Fruit fly (Drosophila melanogaster) whole organism, embryonic: ENCODE measurements around the gene ash1.

ENCODE experiments used
- Antp ChIP-seq: fragments of 200-800 bp; sonication (Bioruptor generic); optimal IDR thresholded peaks from 3 replicates; lab custom pipeline; 2016; ENCODE audit warnings: missing biosample characterization, missing genetic modification characterization
- BtbVII ChIP-seq: fragments of 200-800 bp; sonication (Bioruptor generic); optimal IDR thresholded peaks from 3 replicates; lab custom pipeline; 2017; ENCODE audit warnings: missing biosample characterization, mild to moderate bottlenecking, missing genetic modification characterization
- C15 ChIP-seq: fragments of 200-800 bp; sonication (Bioruptor generic); IDR thresholded peaks from 3 replicates; pipeline ENCODE4 v1.3.6; 2022; ENCODE audit warnings: missing biosample characterization, missing genetic modification characterization
- CG10209 ChIP-seq: fragments of 200-800 bp; sonication (Bioruptor generic); optimal IDR thresholded peaks from 3 replicates; lab custom pipeline; 2017; ENCODE audit warnings: missing biosample characterization, mild to moderate bottlenecking, missing genetic modification characterization, missing genetic modification reagents
- CG10274 ChIP-seq: fragments of 200-800 bp; sonication (Bioruptor generic); optimal IDR thresholded peaks from 3 replicates; lab custom pipeline; 2017; ENCODE audit warnings: missing biosample characterization, mild to moderate bottlenecking, missing genetic modification characterization
- CG10979 ChIP-seq: fragments of 200-800 bp; sonication (Bioruptor generic); optimal IDR thresholded peaks from 2 replicates; lab custom pipeline; 2018; ENCODE audit warnings: missing biosample characterization, mild to moderate bottlenecking, missing genetic modification characterization, moderate library complexity
- CG11695 ChIP-seq: fragments of 200-800 bp; sonication (Bioruptor generic); IDR thresholded peaks from 3 replicates; pipeline ENCODE4 v1.3.6; 2022; ENCODE audit warnings: missing biosample characterization, missing genetic modification characterization
- CG14667 ChIP-seq: fragments of 200-800 bp; sonication (Bioruptor generic); IDR thresholded peaks from 2 replicates; pipeline ENCODE4 v1.3.6; 2022; ENCODE audit warnings: missing biosample characterization, missing genetic modification characterization
- CG15514 ChIP-seq: fragments of 200-800 bp; sonication (Bioruptor generic); optimal IDR thresholded peaks from 3 replicates; lab custom pipeline; 2017; ENCODE audit warnings: missing biosample characterization, missing genetic modification characterization, mild to moderate bottlenecking, moderate library complexity, missing genetic modification reagents
- CG17186 ChIP-seq: fragments of 200-800 bp; sonication (Bioruptor generic); optimal IDR thresholded peaks from 3 replicates; lab custom pipeline; 2017; ENCODE audit warnings: missing biosample characterization, missing genetic modification reagents, missing genetic modification characterization
- CG1832 ChIP-seq: fragments of 200-800 bp; sonication (Bioruptor generic); optimal IDR thresholded peaks from 2 replicates; lab custom pipeline; 2017; ENCODE audit warnings: missing biosample characterization, mild to moderate bottlenecking, missing genetic modification characterization, inconsistent platforms
- CG2116 ChIP-seq: fragments of 200-800 bp; sonication (Bioruptor generic); optimal IDR thresholded peaks from 3 replicates; lab custom pipeline; 2018; ENCODE audit warnings: missing biosample characterization, mild to moderate bottlenecking, missing genetic modification characterization
- CG30431 ChIP-seq: fragments of 200-800 bp; sonication (Bioruptor generic); optimal IDR thresholded peaks from 2 replicates; lab custom pipeline; 2017; ENCODE audit warnings: missing biosample characterization, missing genetic modification characterization
- CG3407 ChIP-seq: fragments of 200-800 bp; sonication (Bioruptor generic); optimal IDR thresholded peaks from 2 replicates; lab custom pipeline; 2018; ENCODE audit warnings: missing biosample characterization, mild to moderate bottlenecking, missing genetic modification characterization
- CG3847 ChIP-seq: fragments of 200-800 bp; sonication (Bioruptor generic); IDR thresholded peaks from 2 replicates; pipeline ENCODE4 v1.3.6; 2022; ENCODE audit warnings: missing biosample characterization, missing genetic modification characterization
- CG4360 ChIP-seq: fragments of 200-800 bp; sonication (Bioruptor generic); IDR thresholded peaks from 2 replicates; pipeline ENCODE4 v1.3.6; 2022; ENCODE audit warnings: missing biosample characterization, missing genetic modification characterization
- CG6175 ChIP-seq: fragments of 200-800 bp; sonication (Bioruptor generic); IDR thresholded peaks from 3 replicates; pipeline ENCODE4 v1.3.6; 2022; ENCODE audit warnings: missing biosample characterization, missing genetic modification characterization
- CG6254 ChIP-seq: fragments of 200-800 bp; sonication (Bioruptor generic); optimal IDR thresholded peaks from 3 replicates; lab custom pipeline; 2017; ENCODE audit warnings: mild to moderate bottlenecking, missing biosample characterization, missing genetic modification reagents, missing genetic modification characterization
- CG6683 ChIP-seq: fragments of 200-800 bp; sonication (Bioruptor generic); optimal IDR thresholded peaks from 2 replicates; lab custom pipeline; 2017; ENCODE audit warnings: missing biosample characterization, mild to moderate bottlenecking, missing genetic modification characterization, missing genetic modification reagents
- CG7786 ChIP-seq: fragments of 200-800 bp; sonication (Bioruptor generic); optimal IDR thresholded peaks from 2 replicates; lab custom pipeline; 2016; ENCODE audit warnings: missing biosample characterization, missing genetic modification characterization
- Chrac-16 ChIP-seq: fragments of 200-800 bp; sonication (Bioruptor generic); optimal IDR thresholded peaks from 3 replicates; lab custom pipeline; 2016; ENCODE audit warnings: missing biosample characterization, missing genetic modification characterization
- D19B ChIP-seq: fragments of 200-800 bp; sonication (Bioruptor generic); optimal IDR thresholded peaks from 2 replicates; lab custom pipeline; 2017; ENCODE audit warnings: missing biosample characterization, mild to moderate bottlenecking, missing genetic modification characterization
- Dad ChIP-seq: fragments of 200-800 bp; sonication (Bioruptor generic); optimal IDR thresholded peaks from 3 replicates; lab custom pipeline; 2016; ENCODE audit warnings: missing biosample characterization, missing genetic modification characterization
- Dip2 ChIP-seq: fragments of 200-800 bp; sonication (Bioruptor generic); IDR thresholded peaks from 2 replicates; pipeline ENCODE4 v1.3.6; 2022; ENCODE audit warnings: missing biosample characterization, missing genetic modification characterization
- Doc3 ChIP-seq: fragments of 200-800 bp; sonication (Bioruptor generic); IDR thresholded peaks from 3 replicates; pipeline ENCODE4 v1.3.6; 2022; ENCODE audit warnings: missing biosample characterization, missing genetic modification characterization; ENCODE audit not compliant: partially characterized antibody
- Hr39 ChIP-seq: fragments of >200 bp; optimal IDR thresholded peaks from 2 replicates; lab custom pipeline; 2017
- Hr51 ChIP-seq, 2 experiments: fragments of 200-800 bp; sonication (Bioruptor generic); optimal IDR thresholded peaks; 2 replicates in 1 of 2; 3 replicates in 1 of 2; lab custom pipeline; 2016 to 2018; ENCODE audit warnings: missing biosample characterization in 2 of 2, missing genetic modification characterization in 2 of 2, mild to moderate bottlenecking in 1 of 2, moderate library complexity in 1 of 2
- Mes4 ChIP-seq: fragments of 200-800 bp; sonication (Bioruptor generic); optimal IDR thresholded peaks from 2 replicates; lab custom pipeline; 2016; ENCODE audit warnings: missing biosample characterization, missing genetic modification characterization
- NFAT ChIP-seq: fragments of 200-800 bp; sonication (Bioruptor generic); IDR thresholded peaks from 2 replicates; pipeline ENCODE4 v1.3.6; 2022; ENCODE audit warnings: missing biosample characterization, missing genetic modification characterization
- Optix ChIP-seq: fragments of 200-800 bp; sonication (Bioruptor generic); IDR thresholded peaks from 3 replicates; pipeline ENCODE4 v1.3.6; 2022; ENCODE audit warnings: missing biosample characterization, missing genetic modification characterization
- PHDP ChIP-seq: fragments of 200-800 bp; sonication (Bioruptor generic); optimal IDR thresholded peaks from 3 replicates; lab custom pipeline; 2018; ENCODE audit warnings: missing biosample characterization, mild to moderate bottlenecking, missing genetic modification characterization, moderate library complexity
- Sry-δ ChIP-seq: fragments of 200-800 bp; sonication (Bioruptor generic); optimal IDR thresholded peaks from 2 replicates; lab custom pipeline; 2016; ENCODE audit warnings: missing biosample characterization, missing genetic modification characterization
- al ChIP-seq: fragments of 200-800 bp; sonication (Bioruptor generic); IDR thresholded peaks from 2 replicates; pipeline ENCODE4 v1.3.6; 2022; ENCODE audit warnings: missing biosample characterization, missing genetic modification characterization
- bcd ChIP-seq: fragments of 200-800 bp; sonication (Bioruptor generic); optimal IDR thresholded peaks from 2 replicates; lab custom pipeline; 2017; ENCODE audit warnings: missing biosample characterization, mild to moderate bottlenecking, missing genetic modification characterization
- crol ChIP-seq: fragments of 200-800 bp; sonication (Bioruptor generic); IDR thresholded peaks from 2 replicates; pipeline ENCODE4 v1.3.6; 2022; ENCODE audit warnings: missing biosample characterization, missing genetic modification characterization
- crp ChIP-seq, 2 experiments: fragments of 200-800 bp; sonication (Bioruptor generic); optimal IDR thresholded peaks; 2 replicates in 1 of 2; 3 replicates in 1 of 2; lab custom pipeline; 2017; ENCODE audit warnings: missing biosample characterization in 2 of 2, missing genetic modification characterization in 2 of 2, mild to moderate bottlenecking in 1 of 2, moderate library complexity in 1 of 2
- dm ChIP-seq: fragments of 200-800 bp; sonication (Bioruptor generic); optimal IDR thresholded peaks from 3 replicates; lab custom pipeline; 2016; ENCODE audit warnings: missing biosample characterization, missing genetic modification characterization
- exex ChIP-seq: fragments of 200-800 bp; sonication (Bioruptor generic); optimal IDR thresholded peaks from 4 replicates; lab custom pipeline; 2018; ENCODE audit warnings: missing biosample characterization, mild to moderate bottlenecking, missing genetic modification characterization, moderate library complexity
- gsb-n ChIP-seq: fragments of 200-800 bp; sonication (Bioruptor generic); optimal IDR thresholded peaks from 3 replicates; lab custom pipeline; 2018; ENCODE audit warnings: missing biosample characterization, mild to moderate bottlenecking, missing genetic modification characterization
- ind ChIP-seq: fragments of 200-800 bp; sonication (Bioruptor generic); optimal IDR thresholded peaks from 3 replicates; lab custom pipeline; 2016; ENCODE audit warnings: missing biosample characterization, missing genetic modification characterization
- jing ChIP-seq: fragments of 200-800 bp; sonication (Bioruptor generic); optimal IDR thresholded peaks from 2 replicates; lab custom pipeline; 2018; ENCODE audit warnings: missing biosample characterization, mild to moderate bottlenecking, missing genetic modification characterization
- nmo ChIP-seq: fragments of 200-800 bp; sonication (Bioruptor generic); optimal IDR thresholded peaks from 2 replicates; lab custom pipeline; 2018; ENCODE audit warnings: missing biosample characterization, mild to moderate bottlenecking, missing genetic modification characterization, moderate library complexity
- onecut ChIP-seq: fragments of 200-800 bp; sonication (Bioruptor generic); IDR thresholded peaks from 2 replicates; pipeline ENCODE4 v1.3.6; 2022; ENCODE audit warnings: missing biosample characterization, missing genetic modification characterization
- otp ChIP-seq: fragments of 200-800 bp; sonication (Bioruptor generic); IDR thresholded peaks from 3 replicates; pipeline ENCODE4, ENCODE4 v1.3.6; 2022; ENCODE audit warnings: missing biosample characterization, missing genetic modification characterization
- phol ChIP-seq: fragments of 200-800 bp; sonication (Bioruptor generic); optimal IDR thresholded peaks from 3 replicates; lab custom pipeline; 2018; ENCODE audit warnings: missing biosample characterization, mild to moderate bottlenecking, missing genetic modification characterization, moderate library complexity
- sc ChIP-seq, 3 experiments: fragments of >200 bp in 2 of 3; fragments of 200-800 bp in 1 of 3; sonication (Bioruptor generic) in 1 of 3; optimal IDR thresholded peaks; 2 replicates in 2 of 3; 3 replicates in 1 of 3; lab custom pipeline; 2017; ENCODE audit warnings: mild to moderate bottlenecking in 1 of 3, missing biosample characterization in 1 of 3, missing genetic modification characterization in 1 of 3, missing genetic modification reagents in 1 of 3
- sens ChIP-seq: fragments of 200-800 bp; sonication (Bioruptor generic); peaks from one replicate; lab custom pipeline; 2016; ENCODE audit warnings: missing biosample characterization, missing genetic modification characterization
- sqz ChIP-seq: fragments of 200-800 bp; sonication (Bioruptor generic); optimal IDR thresholded peaks from 3 replicates; lab custom pipeline; 2018; ENCODE audit warnings: missing biosample characterization, mild to moderate bottlenecking, missing genetic modification characterization
- tin ChIP-seq: fragments of 200-800 bp; sonication (Bioruptor generic); optimal IDR thresholded peaks from 3 replicates; lab custom pipeline; 2016; ENCODE audit warnings: missing biosample characterization, missing genetic modification characterization
- twi ChIP-seq: fragments of 200-800 bp; optimal IDR thresholded peaks from 2 replicates; lab custom pipeline; 2019; ENCODE audit warnings: missing biosample characterization, mild to moderate bottlenecking, missing genetic modification characterization, moderate library complexity

Gene ash1

dm6 chr3L:19560695-19561246, 37.8 kb downstream of the ash1 start (continued):
- peak; percentile 79 for TF ChIP-seq CG4360 (GFP tag; lab: Robert Waterston, UW)
- peak; percentile 95 for TF ChIP-seq CG10209
- TF ChIP-seq CG14667 (GFP tag; lab: Robert Waterston, UW), result peak; percentile 89
- TF ChIP-seq sc (optimal IDR thresholded peaks at IDR 0.05; lab: Kevin White, UChicago), result no peak
- TF ChIP-seq sc (GFP tag; optimal IDR thresholded peaks at IDR 0.05; lab: Kevin White, UChicago), result peak; percentile 94
- TF ChIP-seq CG10979 (tag; lab: Kevin White, UChicago), result peak; percentile 98
- TF ChIP-seq Dad (GFP tag; lab: Kevin White, UChicago), result peak; percentile 90
- TF ChIP-seq exex, result peak; percentile 73
- TF ChIP-seq CG6254 (GFP tag; lab: Kevin White, UChicago), result peak; percentile 92
- peak; percentile 77 for TF ChIP-seq CG17186 (GFP tag; lab: Kevin White, UChicago)
- peak; percentile 95 for TF ChIP-seq CG11695
- peak; percentile 99 for TF ChIP-seq sens (GFP tag; lab: Kevin White, UChicago)
- TF ChIP-seq Chrac-16, result peak; percentile 96
- peak; percentile 97 for TF ChIP-seq gsb-n (tag; lab: Kevin White, UChicago)
- peak; percentile 86 for TF ChIP-seq CG15514 (GFP tag; lab: Kevin White, UChicago)
- peak; percentile 95 for TF ChIP-seq PHDP (tag; lab: Kevin White, UChicago)
- peak; percentile 94 for TF ChIP-seq Optix
- peak; percentile 96 for TF ChIP-seq CG10274 (GFP tag; lab: Kevin White, UChicago)
- no peak for TF ChIP-seq CG1832
- peak; percentile 85 for TF ChIP-seq dm (GFP tag; lab: Kevin White, UChicago)
- peak; percentile 96 for TF ChIP-seq CG30431 (GFP tag; lab: Kevin White, UChicago)
- no peak for TF ChIP-seq Hr39 (lab: Kevin White, UChicago)
- TF ChIP-seq crp (GFP tag; optimal IDR thresholded peaks at IDR 0.05; lab: Kevin White, UChicago), result peak in 1 of 2 experiments; percentile 55
- TF ChIP-seq CG3407 (GFP tag; lab: Kevin White, UChicago), result peak; percentile 89
- peak; percentile 91 for TF ChIP-seq ind (GFP tag; lab: Kevin White, UChicago)
- TF ChIP-seq Antp, result peak; percentile 88
- peak; percentile 77 for TF ChIP-seq CG6683 (GFP tag; lab: Kevin White, UChicago)
- peak; percentile 87 for TF ChIP-seq Mes4 (GFP tag; lab: Kevin White, UChicago)
- peak; percentile 97 for TF ChIP-seq nmo (GFP tag; lab: Kevin White, UChicago)
- peak; percentile 95 for TF ChIP-seq otp (GFP tag; lab: Robert Waterston, UW)
- peak; percentile 95 for TF ChIP-seq CG3847 (GFP tag; lab: Robert Waterston, UW)
- TF ChIP-seq CG2116 (GFP tag; lab: Kevin White, UChicago), result peak; percentile 68
- peak; percentile 90 for TF ChIP-seq BtbVII (GFP tag; lab: Kevin White, UChicago)
- peak; percentile 91 for TF ChIP-seq onecut (GFP tag; lab: Robert Waterston, UW)
- TF ChIP-seq D19B (GFP tag; lab: Kevin White, UChicago), result peak; percentile 77
- peak; percentile 87 for TF ChIP-seq jing (GFP tag; lab: Kevin White, UChicago)
- TF ChIP-seq Dip2 (GFP tag; lab: Robert Waterston, UW), result no peak
- TF ChIP-seq Hr51 (GFP tag; optimal IDR thresholded peaks at IDR 0.05; lab: Kevin White, UChicago), result peak; percentile 94
- TF ChIP-seq bcd, result peak; percentile 94
- TF ChIP-seq Doc3 (GFP tag; lab: Robert Waterston, UW), result no peak
- peak; percentile 95 for TF ChIP-seq phol
- TF ChIP-seq al (GFP tag; lab: Robert Waterston, UW), result peak; percentile 92
- peak; percentile 91 for TF ChIP-seq NFAT (GFP tag; lab: Robert Waterston, UW)
- peak; percentile 70; the same call in 1 of the 3 replicates for TF ChIP-seq C15 (GFP tag; lab: Robert Waterston, UW)
- peak; percentile 97 for TF ChIP-seq tin
- TF ChIP-seq CG7786, result peak; percentile 89
- TF ChIP-seq sqz (GFP tag; lab: Kevin White, UChicago), result peak; percentile 93
- TF ChIP-seq Sry-δ (GFP tag; lab: Kevin White, UChicago), result peak; percentile 58
- TF ChIP-seq CG6175 (GFP tag; lab: Robert Waterston, UW), result peak; percentile 91
- peak; percentile 92 for TF ChIP-seq twi (tag; lab: Kevin White, UChicago)
- peak; percentile 53 for TF ChIP-seq crol
